ENCODE assay signal across 1 fruit fly cellular context in genomic region chr3R:19812472-19812871, dm6.
TF ChIP-seq lines count a peak whose summit lies in the region.

No protein-coding gene starts in this region.

TF ChIP-seq in whole organism, prepupa, 60 proteins besides CTCF, POLR2A, EP300 and RAD21 (continued from another document):
- no peak for TF ChIP-seq net (GFP tag; optimal IDR thresholded peaks at IDR 0.05; lab: Kevin White, UChicago)
- peak; percentile 19 for TF ChIP-seq CG3919 (GFP tag; optimal IDR thresholded peaks at IDR 0.05; lab: Kevin White, UChicago)
- no peak for TF ChIP-seq Eip75B (GFP tag; optimal IDR thresholded peaks at IDR 0.05; lab: Kevin White, UChicago)
- TF ChIP-seq Met (GFP tag; optimal IDR thresholded peaks at IDR 0.05; lab: Kevin White, UChicago) = no peak
- peak; percentile 13 for TF ChIP-seq fd59A (GFP tag; optimal IDR thresholded peaks at IDR 0.05; lab: Kevin White, UChicago)
- TF ChIP-seq CG11294 (GFP tag; IDR thresholded peaks at IDR 0.05; lab: Robert Waterston, UW) = no peak
- TF ChIP-seq Ets21C (GFP tag; optimal IDR thresholded peaks at IDR 0.05; lab: Kevin White, UChicago) = no peak
- TF ChIP-seq CG34406 (GFP tag; optimal IDR thresholded peaks at IDR 0.05; lab: Kevin White, UChicago) = no peak
- no peak for TF ChIP-seq eg (GFP tag; IDR thresholded peaks at IDR 0.05; lab: Robert Waterston, UW)
- 0 out of 3 replicates have a peak, but pooled peaks have one; percentile 26 for TF ChIP-seq CG6163 (GFP tag; IDR thresholded peaks at IDR 0.05; lab: Robert Waterston, UW)
- TF ChIP-seq Ets96B (tag; optimal IDR thresholded peaks at IDR 0.05; lab: Kevin White, UChicago) = peak; percentile 29
- no peak for TF ChIP-seq esn (GFP tag; optimal IDR thresholded peaks at IDR 0.05; lab: Kevin White, UChicago)
- TF ChIP-seq Hr4 (GFP tag; optimal IDR thresholded peaks at IDR 0.05; lab: Kevin White, UChicago) = peak; percentile 22
